Worm (Caenorhabditis elegans): Measurements from ENCODE around the gene math-22.

DNA sequence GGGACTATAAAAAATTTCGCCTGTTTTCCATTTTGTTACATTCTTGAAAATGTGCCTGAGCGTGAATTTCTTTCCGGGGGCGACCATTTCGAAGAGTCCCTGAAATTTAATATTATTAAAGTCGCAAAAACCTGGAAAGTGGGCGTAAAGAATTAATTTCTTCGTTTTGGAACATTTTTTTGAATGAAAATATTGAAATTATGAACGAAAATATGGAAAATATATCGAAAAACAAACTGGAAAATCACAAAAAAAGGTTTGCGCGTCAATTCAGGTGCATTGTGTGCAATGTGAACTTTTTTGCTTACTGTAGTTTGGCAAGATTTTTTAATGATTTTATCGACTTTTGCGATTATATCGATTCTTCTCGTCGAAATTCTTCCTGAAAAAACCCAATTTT, 15.8 kb downstream of the math-22 start, which contains the start of gene bath-7:
- TF ChIP-seq egl-27 (tag; optimal IDR thresholded peaks at IDR 0.05) (no peak), ceh-62 (tag; optimal IDR thresholded peaks at IDR 0.05) (no peak), php-3 (GFP tag; IDR thresholded peaks at IDR 0.05) (no peak)
